Fruit fly (Drosophila melanogaster) whole organism, prepupa: ENCODE measurements around the gene Kdm3.

Experiments used
- Blimp-1 ChIP-seq: fragments of 200-800 bp; sonication (Bioruptor generic); optimal IDR thresholded peaks from 3 replicates; lab custom pipeline; 2017; ENCODE audit warnings: missing biosample characterization, missing genetic modification characterization, mild to moderate bottlenecking, moderate library complexity, missing genetic modification reagents
- CG10631 ChIP-seq: fragments of 200-800 bp; sonication (Bioruptor generic); optimal IDR thresholded peaks from 2 replicates; lab custom pipeline; 2016; ENCODE audit warnings: missing biosample characterization, missing genetic modification characterization
- CG11294 ChIP-seq: fragments of 200-800 bp; sonication (Bioruptor generic); IDR thresholded peaks from 2 replicates; pipeline ENCODE4 v1.3.6; 2022; ENCODE audit warnings: missing biosample characterization, missing genetic modification characterization
- CG11762 ChIP-seq: fragments of 200-800 bp; sonication (Bioruptor generic); optimal IDR thresholded peaks from 3 replicates; lab custom pipeline; 2016; ENCODE audit warnings: missing biosample characterization, missing genetic modification characterization; ENCODE audit not compliant: insufficient read depth
- CG11902 ChIP-seq: fragments of 200-800 bp; sonication (Bioruptor generic); optimal IDR thresholded peaks from 3 replicates; lab custom pipeline; 2016; ENCODE audit warnings: missing biosample characterization, missing genetic modification characterization
- CG16779 ChIP-seq: fragments of 200-800 bp; sonication (Bioruptor generic); optimal IDR thresholded peaks from 3 replicates; lab custom pipeline; 2017; ENCODE audit warnings: missing biosample characterization, mild to moderate bottlenecking, missing genetic modification characterization
- CG3032 ChIP-seq: fragments of 200-800 bp; optimal IDR thresholded peaks from 2 replicates; lab custom pipeline; 2019; ENCODE audit warnings: missing biosample characterization, mild to moderate bottlenecking, missing genetic modification characterization, moderate library complexity
- CG31627 ChIP-seq: fragments of 200-800 bp; sonication (Bioruptor generic); optimal IDR thresholded peaks from 3 replicates; lab custom pipeline; 2016; ENCODE audit warnings: missing biosample characterization, missing genetic modification characterization
- CG34406 ChIP-seq: fragments of 200-800 bp; sonication (Bioruptor generic); optimal IDR thresholded peaks from 3 replicates; lab custom pipeline; 2016; ENCODE audit warnings: missing biosample characterization, missing genetic modification characterization
- CG3919 ChIP-seq: fragments of 200-800 bp; sonication (Bioruptor generic); optimal IDR thresholded peaks from 3 replicates; lab custom pipeline; 2016; ENCODE audit warnings: missing biosample characterization, missing genetic modification characterization
- CG6163 ChIP-seq: fragments of 200-800 bp; sonication (Bioruptor generic); IDR thresholded peaks from 3 replicates; pipeline ENCODE4 v1.3.6; 2022; ENCODE audit warnings: missing biosample characterization, missing genetic modification characterization
- CG6276 ChIP-seq: fragments of 200-800 bp; sonication (Bioruptor generic); optimal IDR thresholded peaks from 2 replicates; lab custom pipeline; 2017; ENCODE audit warnings: missing biosample characterization, mild to moderate bottlenecking, missing genetic modification characterization
- CG6792 ChIP-seq: fragments of 200-800 bp; sonication (Bioruptor generic); optimal IDR thresholded peaks from 3 replicates; lab custom pipeline; 2016; ENCODE audit warnings: missing biosample characterization, missing genetic modification characterization
- CG7368 ChIP-seq: fragments of 200-800 bp; sonication (Bioruptor generic); optimal IDR thresholded peaks from 3 replicates; lab custom pipeline; 2016; ENCODE audit warnings: missing biosample characterization, missing genetic modification characterization
- CG8119 ChIP-seq: fragments of 200-800 bp; sonication (Bioruptor generic); IDR thresholded peaks from 3 replicates; pipeline ENCODE4 v1.3.6; 2022; ENCODE audit warnings: missing biosample characterization, missing genetic modification characterization
- CG8319 ChIP-seq: fragments of 200-800 bp; sonication (Bioruptor generic); optimal IDR thresholded peaks from 3 replicates; lab custom pipeline; 2016; ENCODE audit warnings: missing biosample characterization, missing genetic modification characterization
- CG8632 ChIP-seq: fragments of 200-800 bp; sonication (Bioruptor generic); optimal IDR thresholded peaks from 3 replicates; lab custom pipeline; 2016; ENCODE audit warnings: missing biosample characterization, missing genetic modification characterization
- Eip78C ChIP-seq: fragments of 200-800 bp; sonication (Bioruptor generic); peaks from one replicate; lab custom pipeline; 2016; ENCODE audit warnings: missing biosample characterization, missing genetic modification characterization
- Eip93F ChIP-seq: fragments of 200-800 bp; sonication (Bioruptor generic); optimal IDR thresholded peaks from 2 replicates; lab custom pipeline; 2016; ENCODE audit warnings: missing biosample characterization, mild to moderate bottlenecking, missing genetic modification characterization
- Ets21C ChIP-seq: fragments of 200-800 bp; sonication (Bioruptor generic); optimal IDR thresholded peaks from 3 replicates; lab custom pipeline; 2016; ENCODE audit warnings: missing biosample characterization, missing genetic modification characterization
- Ets96B ChIP-seq: fragments of 200-800 bp; optimal IDR thresholded peaks from 2 replicates; lab custom pipeline; 2019; ENCODE audit warnings: missing biosample characterization, mild to moderate bottlenecking, missing genetic modification characterization, moderate library complexity
- Gug ChIP-seq: fragments of 200-800 bp; sonication (Bioruptor generic); IDR thresholded peaks from 2 replicates; pipeline ENCODE4 v1.3.6; 2022; ENCODE audit warnings: missing biosample characterization, missing genetic modification characterization
- Hr39 ChIP-seq: fragments of 200-800 bp; sonication (Bioruptor generic); optimal IDR thresholded peaks from 2 replicates; lab custom pipeline; 2016; ENCODE audit warnings: missing biosample characterization, missing genetic modification characterization
- Hr4 ChIP-seq: fragments of 200-800 bp; sonication (Bioruptor generic); optimal IDR thresholded peaks from 3 replicates; lab custom pipeline; 2016; ENCODE audit warnings: missing biosample characterization, missing genetic modification characterization
- Met ChIP-seq: fragments of 200-800 bp; sonication (Bioruptor generic); optimal IDR thresholded peaks from 3 replicates; lab custom pipeline; 2016; ENCODE audit warnings: missing biosample characterization, missing genetic modification characterization
- OdsH ChIP-seq: fragments of 200-800 bp; sonication (Bioruptor generic); optimal IDR thresholded peaks from 3 replicates; lab custom pipeline; 2016; ENCODE audit warnings: missing biosample characterization, missing genetic modification characterization
- Smox ChIP-seq: fragments of 200-800 bp; sonication (Bioruptor generic); optimal IDR thresholded peaks from 3 replicates; lab custom pipeline; 2016; ENCODE audit warnings: missing biosample characterization, missing genetic modification characterization
- Sox102F ChIP-seq: fragments of 200-800 bp; sonication (Bioruptor generic); optimal IDR thresholded peaks from 2 replicates; lab custom pipeline; 2016; ENCODE audit warnings: missing biosample characterization, mild to moderate bottlenecking, missing genetic modification characterization
- Sox14 ChIP-seq: fragments of 200-800 bp; sonication (Bioruptor generic); optimal IDR thresholded peaks from 3 replicates; lab custom pipeline; 2016; ENCODE audit warnings: missing biosample characterization, missing genetic modification characterization
- Sox15 ChIP-seq: fragments of 200-800 bp; sonication (Bioruptor generic); optimal IDR thresholded peaks from 3 replicates; lab custom pipeline; 2016; ENCODE audit warnings: missing biosample characterization, missing genetic modification characterization
- achi ChIP-seq: fragments of 200-800 bp; sonication (Bioruptor generic); optimal IDR thresholded peaks from 3 replicates; lab custom pipeline; 2016; ENCODE audit warnings: missing biosample characterization, missing genetic modification characterization
- acj6 ChIP-seq: fragments of 200-800 bp; sonication (Bioruptor generic); optimal IDR thresholded peaks from 3 replicates; lab custom pipeline; 2016; ENCODE audit warnings: missing biosample characterization, missing genetic modification characterization
- dac ChIP-seq: fragments of 200-800 bp; sonication (Bioruptor generic); optimal IDR thresholded peaks from 2 replicates; lab custom pipeline; 2017; ENCODE audit warnings: missing biosample characterization, mild to moderate bottlenecking, missing genetic modification characterization
- dsx ChIP-seq: fragments of 200-800 bp; optimal IDR thresholded peaks from 3 replicates; lab custom pipeline; 2019; ENCODE audit warnings: missing biosample characterization, mild to moderate bottlenecking, missing genetic modification characterization, moderate library complexity; ENCODE audit not compliant: poor library complexity, severe bottlenecking
- fd59A ChIP-seq: fragments of 200-800 bp; sonication (Bioruptor generic); optimal IDR thresholded peaks from 2 replicates; lab custom pipeline; 2017; ENCODE audit warnings: missing biosample characterization, mild to moderate bottlenecking, missing genetic modification characterization, missing genetic modification reagents
- lz ChIP-seq: fragments of 200-800 bp; sonication (Bioruptor generic); optimal IDR thresholded peaks from 3 replicates; lab custom pipeline; 2016; ENCODE audit warnings: missing biosample characterization, missing genetic modification characterization
- net ChIP-seq: fragments of 200-800 bp; sonication (Bioruptor generic); optimal IDR thresholded peaks from 3 replicates; lab custom pipeline; 2016; ENCODE audit warnings: missing biosample characterization, missing genetic modification characterization
- pdm3 ChIP-seq: fragments of 200-800 bp; sonication (Bioruptor generic); optimal IDR thresholded peaks from 3 replicates; lab custom pipeline; 2016; ENCODE audit warnings: missing biosample characterization, missing genetic modification characterization
- salr ChIP-seq, 2 experiments: fragments of 200-800 bp; sonication (Bioruptor generic); optimal IDR thresholded peaks; 3 replicates each; lab custom pipeline; 2016 to 2018; ENCODE audit warnings: missing biosample characterization in 2 of 2, missing genetic modification characterization in 2 of 2, mild to moderate bottlenecking in 1 of 2
- spab ChIP-seq: fragments of 200-800 bp; sonication (Bioruptor generic); optimal IDR thresholded peaks from 2 replicates; lab custom pipeline; 2017; ENCODE audit warnings: missing biosample characterization, mild to moderate bottlenecking, missing genetic modification characterization, missing genetic modification reagents
- svp ChIP-seq: fragments of 200-800 bp; sonication (Bioruptor generic); peaks from one replicate; lab custom pipeline; 2016; ENCODE audit warnings: missing biosample characterization, missing genetic modification characterization

Kdm3 gene

DNA sequence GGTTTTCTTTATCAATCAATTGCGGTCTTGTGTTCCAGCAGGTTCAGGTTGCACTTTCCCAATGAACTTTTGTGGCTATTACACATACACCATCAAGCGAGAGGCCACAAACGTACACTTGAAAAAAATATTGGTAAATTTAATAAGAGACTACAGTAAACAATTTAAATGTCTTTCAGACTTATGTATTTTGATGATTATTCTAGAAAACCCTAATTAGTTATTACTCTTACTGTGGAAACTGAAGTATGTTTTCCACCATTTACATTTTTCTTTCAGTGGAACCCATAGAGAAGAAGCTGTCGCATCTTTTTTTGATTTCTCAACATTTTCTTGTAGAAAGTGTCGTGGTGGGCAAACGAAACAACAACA lies 18.3 kb downstream of the Kdm3 start (continued):
- peak; percentile 95 for TF ChIP-seq Hr4 (GFP tag; lab: Kevin White, UChicago)
- TF ChIP-seq svp = peak; percentile 90
- peak; percentile 92 for TF ChIP-seq CG3919 (GFP tag; lab: Kevin White, UChicago)
- peak; percentile 93 for TF ChIP-seq pdm3 (GFP tag; lab: Kevin White, UChicago)
- peak; percentile 69 to 92 for TF ChIP-seq salr (GFP tag; optimal IDR thresholded peaks at IDR 0.05; lab: Kevin White, UChicago)
- peak; percentile 84 for TF ChIP-seq Ets96B (tag; lab: Kevin White, UChicago)
- peak; percentile 90 for TF ChIP-seq Sox102F
- peak; percentile 83 for TF ChIP-seq CG11902 (GFP tag; lab: Kevin White, UChicago)
- TF ChIP-seq Smox (GFP tag; lab: Kevin White, UChicago) = peak; percentile 89
- TF ChIP-seq CG3032 (tag; lab: Kevin White, UChicago) = peak; percentile 87
- peak; percentile 81 for TF ChIP-seq Sox15
- TF ChIP-seq Eip78C (GFP tag; lab: Kevin White, UChicago) = peak; percentile 97
- TF ChIP-seq acj6 (GFP tag; lab: Kevin White, UChicago) = peak; percentile 92
- peak; percentile 82 for TF ChIP-seq fd59A
- TF ChIP-seq Met (GFP tag; lab: Kevin White, UChicago) = peak; percentile 92
- peak; percentile 61 for TF ChIP-seq Blimp-1 (GFP tag; lab: Kevin White, UChicago)
- TF ChIP-seq CG8632 (GFP tag; lab: Kevin White, UChicago) = peak; percentile 91
- peak; percentile 88 for TF ChIP-seq CG34406 (GFP tag; lab: Kevin White, UChicago)
- peak; percentile 83 for TF ChIP-seq CG8319 (GFP tag; lab: Kevin White, UChicago)
- TF ChIP-seq CG6792 (GFP tag; lab: Kevin White, UChicago) = peak; percentile 86
- TF ChIP-seq Gug (GFP tag; lab: Robert Waterston, UW) = peak; percentile 89
- TF ChIP-seq dac (GFP tag; lab: Kevin White, UChicago) = peak; percentile 74
- no peak for TF ChIP-seq Eip93F (GFP tag; lab: Kevin White, UChicago)
- peak; percentile 91 for TF ChIP-seq CG10631 (GFP tag; lab: Kevin White, UChicago)
- TF ChIP-seq Ets21C = peak; percentile 75
- TF ChIP-seq OdsH (GFP tag; lab: Kevin White, UChicago) = peak; percentile 93
- TF ChIP-seq achi (GFP tag; lab: Kevin White, UChicago) = peak; percentile 92
- peak; percentile 78; the same call in 1 of the 2 replicates for TF ChIP-seq CG11294
- TF ChIP-seq CG6276 = peak; percentile 86
- TF ChIP-seq Sox14 (GFP tag; lab: Kevin White, UChicago) = peak; percentile 93
- peak; percentile 82 for TF ChIP-seq CG7368
- no peak for TF ChIP-seq CG16779 (tag; lab: Kevin White, UChicago)
- TF ChIP-seq net (GFP tag; lab: Kevin White, UChicago) = peak; percentile 91
- TF ChIP-seq Hr39 = peak; percentile 91
- TF ChIP-seq spab (GFP tag; lab: Kevin White, UChicago) = peak; percentile 79
- no peak; the same call in none of the 3 replicates for TF ChIP-seq CG6163
- peak; percentile 92 for TF ChIP-seq CG31627 (GFP tag; lab: Kevin White, UChicago)
- TF ChIP-seq CG8119 (GFP tag; lab: Robert Waterston, UW) = peak; percentile 93
- TF ChIP-seq lz (GFP tag; lab: Kevin White, UChicago) = peak; percentile 87

DNA sequence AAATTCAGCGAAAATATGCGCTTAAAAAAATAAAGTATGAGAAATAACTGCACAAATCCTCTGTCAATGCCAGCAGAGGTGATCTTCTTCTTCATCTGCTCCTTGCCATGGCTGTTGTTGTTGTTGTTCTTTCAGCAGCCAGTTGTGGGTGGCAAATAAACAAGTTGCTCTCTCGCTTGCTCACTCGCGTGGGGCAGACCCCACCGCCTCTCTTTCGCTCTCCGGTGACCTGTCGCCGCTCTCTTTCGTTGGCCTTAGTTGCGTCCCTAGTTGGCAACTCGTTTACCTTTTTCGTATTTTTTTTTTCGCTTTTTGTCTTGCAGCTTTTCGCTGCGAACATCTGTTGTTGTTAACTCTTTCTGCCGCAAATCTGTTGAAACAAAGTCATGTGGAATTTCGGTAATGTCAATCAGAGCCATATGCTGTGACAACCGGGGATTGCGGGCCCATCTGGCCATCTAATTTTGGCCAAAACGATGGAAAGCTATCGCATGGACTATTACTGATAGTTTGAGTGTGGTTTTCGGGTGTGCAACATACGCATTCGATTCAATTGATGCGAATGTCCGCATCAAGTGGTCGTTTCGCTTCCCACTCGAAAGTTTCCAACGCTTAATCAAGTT lies 18.9 kb downstream of the Kdm3 start:
- peak; percentile 63 for TF ChIP-seq dsx (GFP tag; lab: Kevin White, UChicago)
- no peak for TF ChIP-seq CG11762 (GFP tag; lab: Kevin White, UChicago)
